Fruit fly (Drosophila melanogaster): ENCODE data around the gene CG31219.

dm6 chr3R:19659448-19659847 lies 8.6 kb downstream of the CG31219 start, which contains the start of gene ort:
- TF ChIP-seq ttk (optimal IDR thresholded peaks at IDR 0.05), result no peak
- TF ChIP-seq Sin3A (optimal IDR thresholded peaks at IDR 0.05), result no peak
- no peak for TF ChIP-seq psq (optimal IDR thresholded peaks at IDR 0.05)
- TF ChIP-seq h (optimal IDR thresholded peaks at IDR 0.05), result no peak
- TF ChIP-seq Myc (optimal IDR thresholded peaks at IDR 0.05), result no peak
- no peak for TF ChIP-seq insv (optimal IDR thresholded peaks at IDR 0.05)
